Fruit fly (Drosophila melanogaster) whole organism, adult: ENCODE measurements around the gene Kdm2.

Experiments used
- CG11617 ChIP-seq: fragments of 200-800 bp; sonication (Bioruptor generic); optimal IDR thresholded peaks from 2 replicates; lab custom pipeline; 2017; ENCODE audit warnings: mild to moderate bottlenecking, missing biosample characterization, missing genetic modification reagents, missing genetic modification characterization
- CG12768 ChIP-seq: fragments of 200-800 bp; sonication (Bioruptor generic); optimal IDR thresholded peaks from 2 replicates; lab custom pipeline; 2017; ENCODE audit warnings: missing biosample characterization, missing genetic modification characterization, mild to moderate bottlenecking, moderate library complexity, missing genetic modification reagents
- CG14711 ChIP-seq: fragments of 200-800 bp; sonication (Bioruptor generic); optimal IDR thresholded peaks from 2 replicates; lab custom pipeline; 2018; ENCODE audit warnings: missing biosample characterization, mild to moderate bottlenecking, missing genetic modification characterization, moderate library complexity
- CG1620 ChIP-seq: fragments of 200-800 bp; sonication (Bioruptor generic); optimal IDR thresholded peaks from 2 replicates; lab custom pipeline; 2016; ENCODE audit warnings: missing biosample characterization, missing genetic modification characterization
- CG33017 ChIP-seq: fragments of 200-800 bp; sonication (Bioruptor generic); optimal IDR thresholded peaks from 2 replicates; lab custom pipeline; 2018; ENCODE audit warnings: missing biosample characterization, mild to moderate bottlenecking, missing genetic modification characterization, moderate library complexity
- CG5204 ChIP-seq: fragments of 200-800 bp; sonication (Bioruptor generic); optimal IDR thresholded peaks from 2 replicates; lab custom pipeline; 2016; ENCODE audit warnings: missing biosample characterization, missing genetic modification characterization
- CG7045 ChIP-seq: fragments of 200-800 bp; sonication (Bioruptor generic); optimal IDR thresholded peaks from 2 replicates; lab custom pipeline; 2017; ENCODE audit warnings: missing biosample characterization, mild to moderate bottlenecking, missing genetic modification characterization
- CG7101 ChIP-seq: fragments of 200-800 bp; sonication (Bioruptor generic); optimal IDR thresholded peaks from 2 replicates; lab custom pipeline; 2018; ENCODE audit warnings: missing biosample characterization, mild to moderate bottlenecking, missing genetic modification characterization, moderate library complexity
- Clk ChIP-seq: fragments of 200-800 bp; sonication (Bioruptor generic); optimal IDR thresholded peaks from 2 replicates; lab custom pipeline; 2017; ENCODE audit warnings: missing biosample characterization, missing genetic modification characterization
- Crg-1 ChIP-seq: fragments of 200-800 bp; sonication (Bioruptor generic); optimal IDR thresholded peaks from 2 replicates; lab custom pipeline; 2016; ENCODE audit warnings: missing biosample characterization, missing genetic modification characterization
- Hr96 ChIP-seq: fragments of 200-800 bp; sonication (Bioruptor generic); optimal IDR thresholded peaks from 2 replicates; lab custom pipeline; 2016; ENCODE audit warnings: missing biosample characterization, missing genetic modification characterization
- Mnt ChIP-seq: fragments of 200-800 bp; sonication (Bioruptor generic); optimal IDR thresholded peaks from 2 replicates; lab custom pipeline; 2016; ENCODE audit warnings: missing biosample characterization, mild to moderate bottlenecking, missing genetic modification characterization
- bab1 ChIP-seq: fragments of 200-800 bp; sonication (Bioruptor generic); optimal IDR thresholded peaks from 3 replicates; lab custom pipeline; 2019; ENCODE audit warnings: missing biosample characterization, mild to moderate bottlenecking, missing genetic modification characterization, moderate library complexity
- cic ChIP-seq: fragments of 200-800 bp; sonication (Bioruptor generic); optimal IDR thresholded peaks from 2 replicates; lab custom pipeline; 2017; ENCODE audit warnings: missing biosample characterization, mild to moderate bottlenecking, missing genetic modification characterization, moderate library complexity
- cnc ChIP-seq, 2 experiments: fragments of >200 bp; optimal IDR thresholded peaks; 2 replicates each; lab custom pipeline; 2017
- kay ChIP-seq: fragments of 200-800 bp; sonication (Bioruptor generic); peaks from one replicate; lab custom pipeline; 2016; ENCODE audit warnings: missing biosample characterization, missing genetic modification characterization, borderline replicate concordance
- ovo ChIP-seq: fragments of 200-800 bp; sonication (Bioruptor generic); optimal IDR thresholded peaks from 2 replicates; lab custom pipeline; 2016; ENCODE audit warnings: missing biosample characterization, missing genetic modification characterization
- pad ChIP-seq: fragments of 200-800 bp; sonication (Bioruptor generic); optimal IDR thresholded peaks from 3 replicates; lab custom pipeline; 2017; ENCODE audit warnings: missing biosample characterization, missing genetic modification characterization, mild to moderate bottlenecking, moderate library complexity, missing genetic modification reagents
- tj ChIP-seq: fragments of 200-800 bp; sonication (Bioruptor generic); optimal IDR thresholded peaks from 3 replicates; lab custom pipeline; 2017; ENCODE audit warnings: missing biosample characterization, mild to moderate bottlenecking, missing genetic modification characterization, moderate library complexity
- toe ChIP-seq: fragments of 200-800 bp; sonication (Bioruptor generic); optimal IDR thresholded peaks from 2 replicates; lab custom pipeline; 2016; ENCODE audit warnings: missing biosample characterization, missing genetic modification characterization

Gene Kdm2

DNA sequence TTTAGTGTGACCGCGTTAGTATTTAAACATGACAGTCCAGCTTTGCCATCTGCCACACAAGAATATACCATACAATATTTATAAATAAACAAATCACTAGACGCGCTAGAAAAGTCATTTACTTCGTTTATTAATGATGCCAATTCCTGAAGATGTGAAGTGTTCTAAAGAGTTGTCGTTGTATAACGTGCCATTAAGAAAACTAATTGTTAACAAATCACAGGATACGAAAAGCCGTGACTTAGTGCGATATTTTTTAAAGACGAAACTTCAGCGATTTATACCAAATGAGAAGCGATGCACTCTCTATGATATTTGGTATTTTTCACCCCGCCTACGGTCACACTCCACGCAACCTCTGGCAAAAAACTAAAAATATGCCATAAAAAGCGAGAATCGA, 12.8 kb upstream of the Kdm2 start, which contains the start of gene neur:
Gene neur, minus strand, starts transcription at position 24 of the 400 bp plus-strand sequence.
- TF ChIP-seq cic (GFP tag; lab: Kevin White, UChicago) (peak; percentile 46), pad (GFP tag; lab: Kevin White, UChicago) (peak; percentile 50), CG14711 (tag; lab: Kevin White, UChicago) (peak; percentile 7), bab1 (GFP tag; lab: Kevin White, UChicago) (peak; percentile 69), CG11617 (GFP tag; lab: Kevin White, UChicago) (peak; percentile 14), tj (GFP tag; lab: Kevin White, UChicago) (peak; percentile 34), Clk (GFP tag; lab: Kevin White, UChicago) (no peak), CG5204 (GFP tag; lab: Kevin White, UChicago) (no peak), CG7045 (GFP tag; lab: Kevin White, UChicago) (peak; percentile 39), Mnt (peak; percentile 42), CG12768 (GFP tag; lab: Kevin White, UChicago) (no peak), kay (GFP tag; lab: Kevin White, UChicago) (no peak), CG7101 (tag; lab: Kevin White, UChicago) (peak; percentile 3), ovo (GFP tag; lab: Kevin White, UChicago) (peak; percentile 22), Crg-1 (peak; percentile 8), CG1620 (GFP tag; lab: Kevin White, UChicago) (peak; percentile 51)

DNA sequence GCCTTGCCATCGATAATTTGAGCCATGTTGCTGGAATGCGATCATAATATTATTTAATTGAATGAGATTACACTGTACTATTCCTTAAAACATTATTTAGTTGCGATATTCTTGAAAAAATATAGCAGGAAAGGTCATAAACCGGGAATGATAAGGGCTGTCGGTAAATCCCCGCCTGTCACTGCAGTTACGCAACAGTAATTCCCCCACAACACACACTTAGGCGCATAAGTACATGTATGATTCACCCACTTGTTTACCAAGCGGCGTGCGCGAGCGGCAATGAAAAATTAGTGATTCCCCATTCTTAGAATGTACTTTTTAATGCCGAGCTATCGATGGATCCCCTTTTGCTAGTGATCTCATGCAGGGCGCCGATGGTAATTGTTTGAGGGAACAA, 8.7 kb upstream of the Kdm2 start:
- TF ChIP-seq toe (GFP tag; lab: Kevin White, UChicago) (no peak), cic (GFP tag; lab: Kevin White, UChicago) (peak; percentile 70), kay (GFP tag; lab: Kevin White, UChicago) (peak; percentile 97), pad (GFP tag; lab: Kevin White, UChicago) (no peak), Mnt (peak; percentile 31), CG14711 (tag; lab: Kevin White, UChicago) (no peak)

DNA sequence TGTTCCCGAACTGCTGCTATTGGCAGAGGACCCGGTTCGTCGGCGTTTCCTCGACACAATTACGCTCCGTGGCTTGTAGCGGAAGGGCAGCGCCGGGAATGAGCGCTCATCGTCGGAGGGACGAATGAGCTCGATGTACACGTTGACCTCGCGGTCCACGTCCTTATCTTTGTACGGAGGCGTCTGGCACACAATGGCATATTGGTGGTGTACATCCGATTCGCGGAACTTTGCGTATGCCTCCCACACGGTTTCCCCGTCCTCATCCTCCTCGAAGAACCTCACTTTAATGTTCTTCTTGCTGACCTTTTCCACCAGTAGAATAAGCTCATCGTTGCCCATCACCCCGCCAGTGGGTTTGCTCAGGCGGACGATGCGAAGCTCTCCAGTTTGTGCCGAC, 6.6 kb upstream of the Kdm2 start:
- no peak for TF ChIP-seq CG7101 (tag; lab: Kevin White, UChicago)
- no peak for TF ChIP-seq ovo (GFP tag; lab: Kevin White, UChicago)
- no peak for TF ChIP-seq cnc (optimal IDR thresholded peaks at IDR 0.05; lab: Kevin White, UChicago)
- no peak for TF ChIP-seq Mnt
- no peak for TF ChIP-seq Clk (GFP tag; lab: Kevin White, UChicago)
- TF ChIP-seq CG11617 (GFP tag; lab: Kevin White, UChicago): no peak
- no peak for TF ChIP-seq CG7045 (GFP tag; lab: Kevin White, UChicago)
- no peak for TF ChIP-seq CG1620 (GFP tag; lab: Kevin White, UChicago)

DNA sequence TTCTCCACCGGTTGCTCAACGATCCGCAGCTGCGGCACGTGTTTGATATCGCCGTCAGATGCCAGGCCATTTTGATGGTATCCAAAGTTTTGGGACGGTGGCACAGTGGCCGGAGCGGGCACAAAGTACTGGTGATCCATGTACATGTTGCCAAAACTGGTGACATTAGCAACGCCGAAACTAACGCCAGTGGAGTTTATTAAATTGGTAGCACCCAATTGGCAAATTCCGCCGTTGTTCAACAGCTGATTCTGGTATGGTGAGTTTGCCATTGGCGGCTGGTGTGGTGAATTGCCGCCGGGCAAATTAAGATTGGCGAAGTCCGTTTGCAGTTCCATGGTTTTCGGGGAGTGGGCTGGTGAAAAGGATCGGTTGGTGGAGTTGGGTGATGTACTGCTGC, 5.3 kb upstream of the Kdm2 start:
- TF ChIP-seq Hr96 (GFP tag; lab: Kevin White, UChicago) (no peak), bab1 (GFP tag; lab: Kevin White, UChicago) (peak; percentile 1), tj (GFP tag; lab: Kevin White, UChicago) (no peak), CG7101 (tag; lab: Kevin White, UChicago) (no peak), CG14711 (tag; lab: Kevin White, UChicago) (no peak)

DNA sequence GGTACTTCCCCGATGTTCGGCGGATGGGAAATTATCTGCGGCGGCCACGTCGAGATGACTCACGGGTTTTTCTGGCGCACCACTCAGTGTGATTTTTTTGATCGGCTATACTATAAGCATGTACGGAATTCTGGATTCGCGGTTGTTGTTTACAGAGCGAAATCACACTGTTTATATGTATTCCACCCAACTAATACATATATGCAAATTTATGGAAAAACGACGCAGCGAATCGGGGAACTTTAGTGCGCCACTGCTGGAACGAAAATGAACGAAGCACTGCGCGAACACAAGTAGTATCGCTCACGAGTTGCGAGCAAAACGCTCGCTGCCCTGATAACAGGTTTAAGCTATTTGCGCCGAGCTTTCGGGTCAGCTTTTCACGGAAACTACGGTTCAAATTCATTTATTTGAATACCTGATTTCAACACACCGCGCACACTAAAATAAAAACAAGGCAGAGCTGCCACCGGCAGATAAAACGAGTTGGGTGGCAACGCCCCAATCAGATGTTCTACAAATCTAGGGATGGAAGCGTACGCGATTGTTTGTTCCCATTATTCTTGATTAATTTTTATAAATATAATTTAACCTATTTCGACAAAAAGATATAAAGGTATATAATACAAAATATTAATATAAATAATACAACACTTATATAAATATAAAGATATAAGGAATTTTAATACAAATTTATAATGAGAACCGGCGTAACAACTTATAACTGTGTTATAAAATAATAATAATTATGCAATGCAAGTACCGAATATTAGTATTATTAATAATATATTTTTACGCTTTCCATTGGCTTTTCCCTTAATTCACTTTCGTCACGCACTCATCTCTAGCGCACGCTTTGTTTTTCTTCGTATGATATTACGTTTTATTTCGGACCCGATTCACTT, 4.5 kb upstream of the Kdm2 start, which contains the start of gene Rel:
Gene Rel, minus strand, starts transcription at position 417 of the 905 bp plus-strand sequence.
- no peak for TF ChIP-seq toe (GFP tag; lab: Kevin White, UChicago)
- TF ChIP-seq Crg-1: peak; percentile 80
- TF ChIP-seq ovo (GFP tag; lab: Kevin White, UChicago): no peak
- peak in 1 of 2 experiments; percentile 13 for TF ChIP-seq cnc (optimal IDR thresholded peaks at IDR 0.05; lab: Kevin White, UChicago)
- peak; percentile 8 for TF ChIP-seq Clk (GFP tag; lab: Kevin White, UChicago)
- TF ChIP-seq CG7045 (GFP tag; lab: Kevin White, UChicago): peak; percentile 62
- peak; percentile 76 for TF ChIP-seq bab1 (GFP tag; lab: Kevin White, UChicago)
- peak; percentile 74 for TF ChIP-seq CG14711 (tag; lab: Kevin White, UChicago)
- TF ChIP-seq pad (GFP tag; lab: Kevin White, UChicago): peak; percentile 41
- TF ChIP-seq Mnt: peak; percentile 92
- TF ChIP-seq cic (GFP tag; lab: Kevin White, UChicago): peak; percentile 97
- TF ChIP-seq CG11617 (GFP tag; lab: Kevin White, UChicago): peak; percentile 72
- TF ChIP-seq CG7101 (tag; lab: Kevin White, UChicago): peak; percentile 78
- peak; percentile 64 for TF ChIP-seq CG33017
- no peak for TF ChIP-seq CG5204 (GFP tag; lab: Kevin White, UChicago)
- TF ChIP-seq kay (GFP tag; lab: Kevin White, UChicago): peak; percentile 99
- TF ChIP-seq tj (GFP tag; lab: Kevin White, UChicago): no peak
- TF ChIP-seq CG12768 (GFP tag; lab: Kevin White, UChicago): peak; percentile 63
